Fruit fly (Drosophila melanogaster): ENCODE data around the gene CG6843.

DNA sequence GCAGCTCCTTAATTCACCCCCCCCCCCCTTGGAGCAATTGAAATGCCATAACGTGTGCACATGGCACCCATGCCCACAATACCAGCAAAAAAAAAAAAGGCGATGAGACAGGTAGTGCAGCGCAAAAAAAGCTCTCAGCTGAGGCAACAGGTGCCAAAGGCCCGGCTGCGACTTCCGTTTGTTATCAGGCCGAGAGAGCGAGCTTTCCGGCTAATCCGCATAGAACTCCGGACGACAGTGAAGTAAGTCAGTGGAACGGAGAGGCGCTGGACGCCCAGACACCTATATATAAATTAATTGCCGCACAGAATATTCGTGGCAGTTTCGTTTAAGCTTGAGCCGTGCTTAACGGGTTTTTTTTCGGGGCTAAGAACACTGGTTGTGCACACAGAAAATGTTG is 38.1 kb upstream of the CG6843 start, which contains the start of gene CG6865:
- no peak for TF ChIP-seq CG8478 (optimal IDR thresholded peaks at IDR 0.05)
- TF ChIP-seq usp (GFP tag; optimal IDR thresholded peaks at IDR 0.05), result no peak
- TF ChIP-seq Dll (optimal IDR thresholded peaks at IDR 0.05), result no peak
- TF ChIP-seq psq (optimal IDR thresholded peaks at IDR 0.05), result no peak
- no peak for TF ChIP-seq EcR (GFP tag; optimal IDR thresholded peaks at IDR 0.05)
- no peak for TF ChIP-seq pan (optimal IDR thresholded peaks at IDR 0.05)
